Worm (Caenorhabditis elegans): ENCODE results near the gene spt-5.

The spt-5 gene

ce11 chrIV:12047552-12048347 lies 3.5 kb upstream of the spt-5 start, which contains the start of gene T12G3.4:
T12G3.4 (plus strand) TSS chrIV:12048256.
- TF ChIP-seq fos-1 (tag; optimal IDR thresholded peaks at IDR 0.05) (peak; percentile 1), nhr-129 (tag; optimal IDR thresholded peaks at IDR 0.05) (peak; percentile 2), nhr-10 (tag; optimal IDR thresholded peaks at IDR 0.05) (no peak)

ce11 chrIV:12052461-12052860 lies 1.2 kb downstream of the spt-5 start:
- TF ChIP-seq nhr-77 (tag; optimal IDR thresholded peaks at IDR 0.05) (no peak), lin-13 (GFP tag; optimal IDR thresholded peaks at IDR 0.05) (no peak), lin-11 (tag; optimal IDR thresholded peaks at IDR 0.05) (no peak), lin-39 (tag; optimal IDR thresholded peaks at IDR 0.05) (no peak), gmeb-1 (tag; optimal IDR thresholded peaks at IDR 0.05) (no peak), nhr-129 (tag; optimal IDR thresholded peaks at IDR 0.05) (no peak), elt-3 (tag; optimal IDR thresholded peaks at IDR 0.05) (no peak), nhr-21 (tag; optimal IDR thresholded peaks at IDR 0.05) (no peak), mbf-1 (tag; optimal IDR thresholded peaks at IDR 0.05) (no peak), lsy-2 (tag; optimal IDR thresholded peaks at IDR 0.05) (no peak), blmp-1 (tag; optimal IDR thresholded peaks at IDR 0.05; ENCODE audit: insufficient read depth) (no peak), mab-5 (tag; optimal IDR thresholded peaks at IDR 0.05) (no peak), dmd-4 (tag; optimal IDR thresholded peaks at IDR 0.05) (no peak)

- TF ChIP-seq lin-39 (tag; optimal IDR thresholded peaks at IDR 0.05) (no peak), skn-1 (tag; optimal IDR thresholded peaks at IDR 0.05) (no peak), zag-1 (tag; optimal IDR thresholded peaks at IDR 0.05) (no peak), nhr-25 (tag; optimal IDR thresholded peaks at IDR 0.05) (no peak), snpc-4 (tag; optimal IDR thresholded peaks at IDR 0.05) (no peak), C34F6.9 (tag; optimal IDR thresholded peaks at IDR 0.05) (no peak), lin-11 (tag; optimal IDR thresholded peaks at IDR 0.05) (no peak), nhr-6 (tag; optimal IDR thresholded peaks at IDR 0.05) (no peak), nhr-237 (tag; optimal IDR thresholded peaks at IDR 0.05) (no peak), sma-3 (GFP tag; optimal IDR thresholded peaks at IDR 0.05) (no peak), nhr-129 (tag; optimal IDR thresholded peaks at IDR 0.05) (no peak)
Observed at ce11 chrIV:12056603-12057002, 5.3 kb downstream of the spt-5 start, which contains the start of gene K08E4.2. K08E4.2 (minus strand) TSS chrIV:12056656.

- TF ChIP-seq unc-39 (tag; optimal IDR thresholded peaks at IDR 0.05) (no peak), F13H6.1 (tag; optimal IDR thresholded peaks at IDR 0.05) (no peak), nhr-129 (tag; optimal IDR thresholded peaks at IDR 0.05) (peak; percentile 30)
Observed at ce11 chrIV:12057508-12057907, 6.2 kb downstream of the spt-5 start, which contains the start of gene K08E4.3. K08E4.3 (plus strand) TSS chrIV:12057742.

ce11 chrIV:12061229-12061628 lies 9.9 kb downstream of the spt-5 start, which contains the start of gene K08E4.8:
K08E4.8 (minus strand) TSS chrIV:12061329.
- no peak for TF ChIP-seq unc-55 (GFP tag; optimal IDR thresholded peaks at IDR 0.05)
- no peak for TF ChIP-seq nhr-12 (tag; optimal IDR thresholded peaks at IDR 0.05)
- no peak for TF ChIP-seq mdl-1 (tag; optimal IDR thresholded peaks at IDR 0.05)
- TF ChIP-seq elt-1 (tag; optimal IDR thresholded peaks at IDR 0.05) = no peak
- no peak for TF ChIP-seq nhr-6 (tag; optimal IDR thresholded peaks at IDR 0.05)
- TF ChIP-seq dmd-4 (tag; optimal IDR thresholded peaks at IDR 0.05) = no peak
- TF ChIP-seq aly-2 (tag; optimal IDR thresholded peaks at IDR 0.05) = no peak
- no peak for TF ChIP-seq nhr-129 (tag; optimal IDR thresholded peaks at IDR 0.05)
- no peak for TF ChIP-seq mab-5 (tag; optimal IDR thresholded peaks at IDR 0.05)
- no peak for TF ChIP-seq nhr-77 (tag; optimal IDR thresholded peaks at IDR 0.05)
- no peak for TF ChIP-seq sma-9 (GFP tag; optimal IDR thresholded peaks at IDR 0.05)
- TF ChIP-seq sma-9 (tag; optimal IDR thresholded peaks at IDR 0.05) = no peak
- no peak for TF ChIP-seq fos-1 (tag; optimal IDR thresholded peaks at IDR 0.05)
- no peak for TF ChIP-seq ceh-16 (tag; optimal IDR thresholded peaks at IDR 0.05)
